Fruit fly (Drosophila melanogaster): ENCODE data around the gene ncd.

ncd gene

DNA sequence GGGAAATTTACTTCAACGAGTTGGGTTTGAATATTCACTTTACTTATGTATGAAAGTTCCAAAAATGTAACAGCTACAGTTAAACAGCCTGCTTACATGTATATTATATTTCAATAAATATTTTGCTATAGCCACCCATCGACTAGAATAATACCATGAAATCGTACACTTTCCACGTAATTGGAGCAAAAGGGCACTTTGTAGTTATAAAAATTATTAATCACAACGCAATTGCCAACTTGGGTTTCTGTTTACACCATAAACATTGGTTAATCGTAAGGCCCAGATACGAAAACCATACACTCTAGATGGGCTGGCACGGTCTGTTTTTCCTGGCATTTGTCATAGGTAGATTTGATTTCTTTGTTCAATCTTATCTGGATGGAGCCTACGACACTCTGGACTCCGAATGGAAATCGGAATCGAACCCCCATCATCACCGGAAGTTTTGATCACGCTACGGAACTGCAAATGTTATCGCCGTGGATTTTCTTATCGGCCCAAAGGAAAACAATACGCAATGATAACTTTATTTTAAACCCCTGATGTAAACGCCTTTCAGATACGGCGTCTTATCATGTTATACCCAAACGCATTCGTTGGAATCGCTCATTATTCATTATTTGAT is 26.4 kb downstream of the ncd start, which contains the start of gene fig:
TSS of gene fig (minus strand) at position 51 of the 628 bp plus-strand sequence.
- TF ChIP-seq CG9948 (tag; optimal IDR thresholded peaks at IDR 0.05) (no peak), CG8159 (tag; optimal IDR thresholded peaks at IDR 0.05) (no peak), CG13204 (GFP tag; optimal IDR thresholded peaks at IDR 0.05) (no peak), D1 (tag; optimal IDR thresholded peaks at IDR 0.05) (no peak), Pif1A (GFP tag; optimal IDR thresholded peaks at IDR 0.05) (no peak), CG32121 (GFP tag; IDR thresholded peaks at IDR 0.05) (no peak), fd96Ca (GFP tag; IDR thresholded peaks at IDR 0.05) (no peak), Ets98B (GFP tag; IDR thresholded peaks at IDR 0.05) (no peak), rn (GFP tag; IDR thresholded peaks at IDR 0.05) (no peak), gl (tag; optimal IDR thresholded peaks at IDR 0.05) (no peak), EcR (GFP tag; optimal IDR thresholded peaks at IDR 0.05) (no peak), CG10348 (GFP tag; IDR thresholded peaks at IDR 0.05) (no peak), CG4496 (GFP tag; IDR thresholded peaks at IDR 0.05) (no peak), CG34367 (tag; optimal IDR thresholded peaks at IDR 0.05) (no peak), CG15710 (tag; optimal IDR thresholded peaks at IDR 0.05) (no peak), Snoo (tag; optimal IDR thresholded peaks at IDR 0.05) (no peak), CG17806 (tag; optimal IDR thresholded peaks at IDR 0.05) (no peak)

DNA sequence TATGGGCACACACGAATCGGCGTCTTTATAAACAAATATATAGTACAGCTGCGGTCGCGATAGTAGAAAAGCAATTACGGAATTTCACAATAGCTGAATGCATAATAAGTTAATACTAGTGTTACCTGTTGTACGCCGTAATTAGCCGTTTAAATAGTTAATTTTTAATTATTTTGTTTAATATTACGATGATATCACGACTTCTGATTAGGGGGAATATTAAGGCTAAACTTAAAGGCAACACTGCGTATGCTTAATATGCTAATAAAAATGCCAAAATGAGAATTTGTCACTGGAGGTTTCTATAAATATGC is 28.0 kb downstream of the ncd start:
- TF ChIP-seq CG15710 (tag; optimal IDR thresholded peaks at IDR 0.05) = no peak
- TF ChIP-seq CG4496 (GFP tag; IDR thresholded peaks at IDR 0.05) = no peak
- TF ChIP-seq Snoo (tag; optimal IDR thresholded peaks at IDR 0.05) = no peak
- no peak for TF ChIP-seq CG8301 (tag; optimal IDR thresholded peaks at IDR 0.05)

DNA sequence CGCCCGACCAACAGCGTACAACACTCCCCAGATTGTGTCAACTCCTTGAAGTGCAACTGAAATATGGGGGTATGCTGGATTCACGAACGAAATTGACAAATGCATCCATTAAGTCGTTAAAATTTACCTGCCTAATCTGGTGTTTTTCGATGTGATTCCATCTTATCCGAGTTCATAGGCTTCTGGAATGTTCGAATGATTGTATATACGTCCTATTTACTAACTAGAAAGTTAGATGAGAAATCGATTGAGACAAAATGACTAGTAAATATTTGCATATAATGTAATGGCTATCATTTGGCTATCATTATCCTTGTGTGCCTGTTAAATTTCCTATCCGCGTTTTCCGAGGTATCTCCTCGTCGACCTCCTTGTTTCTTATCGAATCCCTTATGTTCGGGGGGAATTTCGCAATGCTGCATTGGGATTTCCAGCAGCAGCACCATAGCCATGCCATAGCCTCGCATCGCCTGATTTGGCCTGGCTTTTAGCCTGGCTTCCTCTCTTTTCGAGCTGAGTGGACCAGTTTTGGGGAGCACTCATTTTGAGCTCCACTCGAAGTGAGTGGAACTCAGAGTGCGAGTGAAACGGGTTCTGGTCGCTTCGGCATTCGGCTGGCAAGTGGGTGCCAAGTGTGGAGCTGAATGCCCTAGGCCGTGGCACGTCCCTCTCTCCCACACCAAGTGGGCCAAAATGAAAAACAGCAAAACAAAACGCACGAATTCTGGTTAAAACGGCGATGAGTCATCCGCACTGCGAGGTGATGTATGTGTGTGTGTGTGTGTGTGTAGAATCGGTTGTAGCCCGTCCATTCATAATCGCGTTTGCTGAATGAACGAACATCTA is 28.6 kb downstream of the ncd start:
- TF ChIP-seq CG34367 (tag; optimal IDR thresholded peaks at IDR 0.05) (peak; percentile 39), CG12605 (GFP tag; IDR thresholded peaks at IDR 0.05) (peak; percentile 33; the same call in 1 of the 2 replicates), Pif1B (GFP tag; optimal IDR thresholded peaks at IDR 0.05) (peak; percentile 22), CG10348 (GFP tag; IDR thresholded peaks at IDR 0.05) (no peak), CG8301 (tag; optimal IDR thresholded peaks at IDR 0.05) (peak; percentile 19), CG4496 (GFP tag; IDR thresholded peaks at IDR 0.05) (0 out of 3 replicates have a peak, but pooled peaks have one; percentile 8), CG32121 (GFP tag; IDR thresholded peaks at IDR 0.05) (no peak), CG17806 (tag; optimal IDR thresholded peaks at IDR 0.05) (peak; percentile 36), EcR (GFP tag; optimal IDR thresholded peaks at IDR 0.05) (peak; percentile 68), Pif1A (GFP tag; optimal IDR thresholded peaks at IDR 0.05) (peak; percentile 62), Snoo (tag; optimal IDR thresholded peaks at IDR 0.05) (peak; percentile 60), rn (GFP tag; IDR thresholded peaks at IDR 0.05) (no peak), fd96Ca (GFP tag; IDR thresholded peaks at IDR 0.05) (0 out of 3 replicates have a peak, but pooled peaks have one; percentile 32), CG9948 (tag; optimal IDR thresholded peaks at IDR 0.05) (peak; percentile 56), D1 (tag; optimal IDR thresholded peaks at IDR 0.05) (no peak), CG8159 (tag; optimal IDR thresholded peaks at IDR 0.05) (peak; percentile 66), Ets98B (GFP tag; IDR thresholded peaks at IDR 0.05) (no peak; the same call in 1 of the 2 replicates), CG15710 (tag; optimal IDR thresholded peaks at IDR 0.05) (peak; percentile 50), gl (tag; optimal IDR thresholded peaks at IDR 0.05) (no peak), CG13204 (GFP tag; optimal IDR thresholded peaks at IDR 0.05) (peak; percentile 26), CG14655 (GFP tag; optimal IDR thresholded peaks at IDR 0.05) (peak; percentile 39)

DNA sequence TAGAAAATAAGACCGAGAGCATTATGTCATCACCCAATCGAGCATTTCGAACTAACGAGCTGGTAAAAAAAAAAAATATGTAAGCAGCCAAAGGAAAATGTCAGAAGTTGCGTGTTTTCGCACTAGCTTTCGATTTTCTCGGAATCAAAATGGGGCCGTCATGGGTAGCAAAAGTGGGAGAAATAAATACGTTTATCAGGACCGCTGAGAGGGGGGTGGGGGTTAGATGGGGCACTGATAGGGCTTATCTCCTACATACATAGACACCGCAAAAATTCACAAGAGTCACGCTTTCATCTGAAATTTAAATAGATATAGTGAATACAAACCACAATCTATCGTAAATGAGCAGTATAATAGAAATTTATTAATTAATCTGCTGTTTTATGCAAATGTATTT is 29.7 kb downstream of the ncd start:
- no peak for TF ChIP-seq Pif1B (GFP tag; optimal IDR thresholded peaks at IDR 0.05)
- no peak for TF ChIP-seq CG32121 (GFP tag; IDR thresholded peaks at IDR 0.05)
- TF ChIP-seq CG9948 (tag; optimal IDR thresholded peaks at IDR 0.05) = no peak

DNA sequence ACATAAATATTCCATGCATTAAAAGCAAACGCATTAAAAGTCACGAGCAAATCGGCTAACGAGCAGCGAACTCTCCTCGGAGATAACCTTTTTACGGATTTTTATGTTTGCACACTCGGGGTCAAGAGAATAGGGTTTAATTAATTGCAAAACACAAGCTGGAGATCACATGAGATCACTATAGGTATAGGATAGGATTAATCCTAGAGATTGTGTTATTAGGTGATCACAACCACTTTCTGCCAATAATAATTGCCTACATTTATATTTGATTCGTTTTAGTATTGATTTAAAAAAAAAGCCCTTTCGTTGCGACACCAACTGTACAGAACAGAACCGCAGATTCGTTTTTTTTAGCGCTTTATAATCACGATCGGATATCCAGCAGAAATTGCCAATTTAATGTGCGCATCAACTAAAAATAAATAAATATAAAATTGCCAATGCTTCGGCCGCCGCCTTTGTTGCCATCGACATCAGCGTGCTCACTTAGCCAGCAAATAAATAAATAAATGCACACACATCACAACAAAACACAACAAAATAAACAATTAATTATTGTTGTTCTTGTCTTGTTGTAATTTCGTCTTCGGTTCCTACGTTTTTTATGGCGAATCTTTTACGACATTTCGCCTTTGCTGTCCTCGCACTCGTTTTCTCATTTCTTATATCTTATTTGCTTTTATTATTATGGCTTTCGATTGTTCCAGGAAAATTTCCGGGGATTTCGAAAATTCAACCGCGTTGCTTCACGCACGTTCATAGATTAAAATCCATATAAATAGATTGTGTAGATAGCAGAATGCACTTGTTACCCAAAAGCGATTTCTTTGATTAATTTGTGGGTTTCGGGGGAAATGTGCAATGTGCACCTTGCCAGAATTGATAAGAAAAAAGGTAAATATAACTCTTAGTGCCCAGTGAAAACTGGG is 30.9 kb downstream of the ncd start:
- no peak for TF ChIP-seq fd96Ca (GFP tag; IDR thresholded peaks at IDR 0.05)
- TF ChIP-seq Pif1B (GFP tag; optimal IDR thresholded peaks at IDR 0.05) = no peak
- no peak for TF ChIP-seq CG8301 (tag; optimal IDR thresholded peaks at IDR 0.05)
- TF ChIP-seq CG15710 (tag; optimal IDR thresholded peaks at IDR 0.05) = no peak
- TF ChIP-seq CG32121 (GFP tag; IDR thresholded peaks at IDR 0.05) = no peak
- no peak for TF ChIP-seq Ets98B (GFP tag; IDR thresholded peaks at IDR 0.05)
- TF ChIP-seq CG8159 (tag; optimal IDR thresholded peaks at IDR 0.05) = peak; percentile 59
- peak; percentile 7 for TF ChIP-seq CG14655 (GFP tag; optimal IDR thresholded peaks at IDR 0.05)
- TF ChIP-seq CG34367 (tag; optimal IDR thresholded peaks at IDR 0.05) = no peak
- TF ChIP-seq CG17806 (tag; optimal IDR thresholded peaks at IDR 0.05) = peak; percentile 5
- no peak for TF ChIP-seq CG13204 (GFP tag; optimal IDR thresholded peaks at IDR 0.05)
- no peak for TF ChIP-seq Pif1A (GFP tag; optimal IDR thresholded peaks at IDR 0.05)
- no peak for TF ChIP-seq gl (tag; optimal IDR thresholded peaks at IDR 0.05)
- no peak for TF ChIP-seq EcR (GFP tag; optimal IDR thresholded peaks at IDR 0.05)
- TF ChIP-seq rn (GFP tag; IDR thresholded peaks at IDR 0.05) = no peak
- TF ChIP-seq CG4496 (GFP tag; IDR thresholded peaks at IDR 0.05) = no peak
- no peak for TF ChIP-seq CG12605 (GFP tag; IDR thresholded peaks at IDR 0.05)
- TF ChIP-seq CG9948 (tag; optimal IDR thresholded peaks at IDR 0.05) = peak; percentile 7
- no peak for TF ChIP-seq CG10348 (GFP tag; IDR thresholded peaks at IDR 0.05)
- no peak for TF ChIP-seq D1 (tag; optimal IDR thresholded peaks at IDR 0.05)
- TF ChIP-seq Snoo (tag; optimal IDR thresholded peaks at IDR 0.05) = no peak
